Worm (Caenorhabditis elegans) whole organism, L4/young adult: Measurements from ENCODE around the gene C34F11.1.

Experiments
- W03F9.2 ChIP-seq: fragments of 150-350 bp; optimal IDR thresholded peaks from 2 replicates; lab custom pipeline; 2014; ENCODE audit warnings: missing biosample characterization, missing genetic modification characterization
- dao-5 ChIP-seq: sonication (generic microtip); optimal IDR thresholded peaks from 2 replicates; lab custom pipeline; 2016; ENCODE audit warnings: missing genotype, missing genetic modification characterization, moderate library complexity, missing compliant biosample characterization
- him-1 ChIP-seq: sonication (generic microtip); optimal IDR thresholded peaks from 2 replicates; lab custom pipeline; 2016; ENCODE audit warnings: missing genotype, missing genetic modification reagents, missing genetic modification characterization, missing compliant biosample characterization

DNA sequence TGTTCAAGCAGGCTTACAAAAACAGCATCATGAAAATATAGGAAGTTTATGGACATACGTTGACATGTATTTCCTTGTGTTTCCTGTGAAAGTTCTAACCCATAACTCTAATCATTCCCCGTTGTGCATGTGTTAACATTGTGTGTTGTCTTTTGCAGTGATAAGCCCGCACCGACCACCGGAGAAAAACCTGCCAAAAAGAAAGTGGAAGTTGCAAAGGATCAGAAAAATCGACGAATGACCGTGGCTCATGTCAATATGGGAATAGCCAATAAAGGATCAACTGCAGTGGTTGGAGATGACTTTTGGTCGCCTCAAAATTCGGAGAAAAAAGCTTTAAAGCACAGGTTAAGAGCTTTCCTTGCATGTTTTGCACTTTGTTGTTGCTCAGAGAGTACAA, 7.5 kb upstream of the C34F11.1 start:
- TF ChIP-seq him-1 (tag; lab: Kevin White, UChicago), result no peak
- TF ChIP-seq dao-5 (tag; lab: Kevin White, UChicago), result no peak
- TF ChIP-seq W03F9.2 (tag; lab: Kevin White, UChicago), result no peak
